Fruit fly (Drosophila melanogaster): ENCODE measurements around the gene CG11050.

CG11050 gene

DNA sequence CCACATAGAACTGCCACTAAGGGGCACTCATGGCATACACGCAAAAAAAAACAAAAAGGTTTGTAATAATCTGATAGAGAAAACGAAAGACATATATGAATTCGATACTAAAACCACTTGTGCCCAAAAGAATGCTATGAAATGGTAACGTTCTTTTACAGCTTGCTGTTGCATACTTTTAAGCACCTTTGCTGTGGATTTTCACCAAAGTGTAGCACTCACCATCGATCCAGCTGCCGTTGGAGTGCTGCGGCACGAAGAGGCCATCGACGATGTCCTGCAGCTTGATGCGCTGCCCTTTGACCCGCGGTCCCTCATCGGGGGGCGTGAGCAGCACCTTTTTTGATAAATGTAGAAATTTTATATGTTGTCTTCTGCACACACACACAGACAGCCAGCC lies 31.8 kb upstream of the CG11050 start:
- TF ChIP-seq CG1620 (GFP tag; optimal IDR thresholded peaks at IDR 0.05) (no peak), kay (GFP tag; ENCODE audit: borderline replicate concordance) (no peak), CG5204 (GFP tag; optimal IDR thresholded peaks at IDR 0.05) (no peak), cnc (optimal IDR thresholded peaks at IDR 0.05) (no peak), Crg-1 (GFP tag; optimal IDR thresholded peaks at IDR 0.05) (no peak)

DNA sequence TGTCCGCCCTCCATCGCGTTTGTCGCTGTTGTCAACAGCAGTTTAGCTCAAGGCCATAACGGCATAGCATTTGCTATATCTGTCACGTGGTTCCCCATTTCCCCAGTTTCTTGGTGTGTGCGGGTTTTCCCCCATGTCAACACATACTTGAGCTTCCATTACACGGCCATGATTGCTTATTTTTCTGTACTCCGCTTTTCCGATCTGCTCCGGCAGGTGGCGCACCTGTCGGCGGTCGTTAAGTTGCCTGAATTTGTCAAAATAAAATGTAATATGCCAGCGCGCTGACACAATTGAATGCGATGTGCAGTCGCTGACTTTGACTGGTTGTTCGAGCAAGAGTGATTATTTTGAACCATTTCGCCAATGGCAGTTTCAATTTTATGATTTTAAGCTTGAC lies 26.5 kb upstream of the CG11050 start:
- TF ChIP-seq cic (GFP tag; optimal IDR thresholded peaks at IDR 0.05), result no peak
- no peak for TF ChIP-seq CG12768 (GFP tag; optimal IDR thresholded peaks at IDR 0.05)
- no peak for TF ChIP-seq cnc (optimal IDR thresholded peaks at IDR 0.05)
- no peak for TF ChIP-seq pad (GFP tag; optimal IDR thresholded peaks at IDR 0.05)
- TF ChIP-seq tj (GFP tag; optimal IDR thresholded peaks at IDR 0.05), result no peak
- no peak for TF ChIP-seq ovo (GFP tag; optimal IDR thresholded peaks at IDR 0.05)
- TF ChIP-seq CG1620 (GFP tag; optimal IDR thresholded peaks at IDR 0.05), result no peak
- no peak for TF ChIP-seq kay (GFP tag; ENCODE audit: borderline replicate concordance)

DNA sequence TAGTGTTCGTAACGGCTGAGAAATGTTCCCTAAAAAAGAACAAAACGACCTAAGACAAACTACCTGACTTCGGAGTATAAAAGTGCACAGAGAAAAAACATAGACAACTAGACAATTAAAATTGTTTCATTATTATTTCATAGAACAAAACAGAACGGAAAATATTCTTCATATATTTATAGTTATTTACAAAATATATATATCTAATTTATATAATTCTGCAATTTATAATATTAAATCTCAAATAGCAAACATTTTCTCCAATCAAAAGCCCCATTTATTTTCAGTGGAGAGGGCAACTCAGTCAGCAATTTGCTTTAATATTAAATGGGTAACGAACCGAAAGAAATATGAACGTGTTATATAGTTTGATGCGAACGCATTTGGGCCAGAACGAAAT lies 15.8 kb upstream of the CG11050 start:
- TF ChIP-seq cnc (optimal IDR thresholded peaks at IDR 0.05) (no peak), tj (GFP tag; optimal IDR thresholded peaks at IDR 0.05) (no peak), CG7045 (GFP tag; optimal IDR thresholded peaks at IDR 0.05) (no peak), CG1620 (GFP tag; optimal IDR thresholded peaks at IDR 0.05) (no peak), Crg-1 (GFP tag; optimal IDR thresholded peaks at IDR 0.05) (no peak), CG14711 (tag; optimal IDR thresholded peaks at IDR 0.05) (no peak), CG11617 (GFP tag; optimal IDR thresholded peaks at IDR 0.05) (no peak), Clk (GFP tag; optimal IDR thresholded peaks at IDR 0.05) (no peak), CG12768 (GFP tag; optimal IDR thresholded peaks at IDR 0.05) (no peak), toe (GFP tag; optimal IDR thresholded peaks at IDR 0.05) (no peak), CG33017 (tag; optimal IDR thresholded peaks at IDR 0.05) (no peak), CG7101 (tag; optimal IDR thresholded peaks at IDR 0.05) (no peak)

DNA sequence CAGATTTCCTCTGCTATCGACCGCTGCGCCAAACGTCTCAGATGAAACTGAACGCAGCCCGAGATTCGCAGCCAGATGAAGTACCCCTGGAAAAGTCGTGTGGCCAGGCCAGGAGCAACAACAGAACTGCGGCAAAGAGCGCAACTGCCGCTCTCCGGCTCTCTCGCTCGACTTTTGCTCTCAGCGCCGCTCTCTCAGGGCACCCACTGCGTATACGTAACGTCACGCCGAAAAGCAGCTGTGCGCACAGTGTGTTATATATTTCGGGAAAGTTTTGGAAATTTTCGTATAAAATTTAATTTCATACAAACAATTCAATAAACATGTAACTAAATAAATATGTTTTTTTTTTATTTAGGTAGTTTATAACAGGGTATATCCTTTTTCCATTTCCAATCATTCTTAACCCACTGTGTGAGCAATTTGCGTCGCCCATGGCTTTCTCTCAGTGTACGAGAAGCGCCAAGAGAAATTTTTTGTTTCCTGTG lies 9.7 kb upstream of the CG11050 start, which contains the start of gene Dpp10:
Gene Dpp10, minus strand, starts transcription at position 51 of the 488 bp plus-strand sequence.
- TF ChIP-seq Mnt (GFP tag; optimal IDR thresholded peaks at IDR 0.05), result peak; percentile 54
- peak; percentile 54 for TF ChIP-seq pad (GFP tag; optimal IDR thresholded peaks at IDR 0.05)
- TF ChIP-seq CG1620 (GFP tag; optimal IDR thresholded peaks at IDR 0.05), result peak; percentile 18
- no peak for TF ChIP-seq bab1 (GFP tag; optimal IDR thresholded peaks at IDR 0.05)
- peak; percentile 40 for TF ChIP-seq tj (GFP tag; optimal IDR thresholded peaks at IDR 0.05)
- TF ChIP-seq CG7045 (GFP tag; optimal IDR thresholded peaks at IDR 0.05), result peak; percentile 92
- peak; percentile 5 for TF ChIP-seq Crg-1 (GFP tag; optimal IDR thresholded peaks at IDR 0.05)
- peak; percentile 82 for TF ChIP-seq CG7101 (tag; optimal IDR thresholded peaks at IDR 0.05)
- no peak for TF ChIP-seq cnc (optimal IDR thresholded peaks at IDR 0.05)
- TF ChIP-seq CG33017 (tag; optimal IDR thresholded peaks at IDR 0.05), result peak; percentile 90
- peak; percentile 77 for TF ChIP-seq Hr96 (GFP tag; optimal IDR thresholded peaks at IDR 0.05)
- peak; percentile 70 for TF ChIP-seq CG11617 (GFP tag; optimal IDR thresholded peaks at IDR 0.05)
- peak; percentile 63 for TF ChIP-seq CG14711 (tag; optimal IDR thresholded peaks at IDR 0.05)
- TF ChIP-seq CG5204 (GFP tag; optimal IDR thresholded peaks at IDR 0.05), result peak; percentile 90
- peak; percentile 84 for TF ChIP-seq Clk (GFP tag; optimal IDR thresholded peaks at IDR 0.05)
- TF ChIP-seq toe (GFP tag; optimal IDR thresholded peaks at IDR 0.05), result peak; percentile 87
- peak; percentile 47 for TF ChIP-seq cic (GFP tag; optimal IDR thresholded peaks at IDR 0.05)
- TF ChIP-seq kay (GFP tag; ENCODE audit: borderline replicate concordance), result peak; percentile 75
- peak; percentile 93 for TF ChIP-seq CG12768 (GFP tag; optimal IDR thresholded peaks at IDR 0.05)
- no peak for TF ChIP-seq ovo (GFP tag; optimal IDR thresholded peaks at IDR 0.05)

DNA sequence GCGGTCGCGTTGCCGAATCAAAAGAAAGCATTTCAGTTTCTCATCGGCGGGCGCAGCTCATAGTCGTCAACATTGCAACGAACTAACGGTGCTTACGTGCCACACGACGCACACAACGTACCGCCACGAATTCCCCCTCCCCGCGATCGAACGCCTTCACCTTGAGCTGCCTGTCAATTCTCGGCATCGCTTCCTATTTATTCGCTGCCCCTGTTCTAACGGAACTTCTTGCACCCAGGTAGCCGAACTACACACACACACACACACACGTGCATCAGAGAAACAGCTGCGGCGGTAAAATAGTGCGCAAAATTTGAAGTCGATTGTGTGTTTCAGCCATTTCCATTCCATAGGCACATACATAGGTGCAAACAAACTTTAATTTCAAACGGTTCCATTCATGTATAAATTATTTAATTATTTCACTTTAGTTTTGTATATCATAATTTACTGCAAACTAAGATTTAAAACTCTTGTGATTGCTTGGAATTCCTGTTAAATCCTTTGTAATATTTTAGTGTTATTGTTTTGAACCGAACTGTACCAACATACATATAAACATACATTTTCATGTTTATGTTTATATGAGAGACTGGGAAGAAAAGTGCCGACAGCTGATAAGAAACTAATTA lies 679 bp downstream of the CG11050 start:
- no peak for TF ChIP-seq CG33017 (tag; optimal IDR thresholded peaks at IDR 0.05)
- TF ChIP-seq Mnt (GFP tag; optimal IDR thresholded peaks at IDR 0.05), result no peak
- TF ChIP-seq CG12768 (GFP tag; optimal IDR thresholded peaks at IDR 0.05), result no peak
- no peak for TF ChIP-seq CG7045 (GFP tag; optimal IDR thresholded peaks at IDR 0.05)
- TF ChIP-seq CG11617 (GFP tag; optimal IDR thresholded peaks at IDR 0.05), result no peak
- no peak for TF ChIP-seq cic (GFP tag; optimal IDR thresholded peaks at IDR 0.05)
- TF ChIP-seq ovo (GFP tag; optimal IDR thresholded peaks at IDR 0.05), result peak; percentile 80

- TF ChIP-seq CG5204 (GFP tag; optimal IDR thresholded peaks at IDR 0.05), result peak; percentile 100
- peak; percentile 100 for TF ChIP-seq tj (GFP tag; optimal IDR thresholded peaks at IDR 0.05)
- peak; percentile 100 for TF ChIP-seq CG33017 (tag; optimal IDR thresholded peaks at IDR 0.05)
- TF ChIP-seq cnc (optimal IDR thresholded peaks at IDR 0.05), result peak in 1 of 2 experiments; percentile 42
- peak; percentile 100 for TF ChIP-seq CG7101 (tag; optimal IDR thresholded peaks at IDR 0.05)
- TF ChIP-seq kay (GFP tag; ENCODE audit: borderline replicate concordance), result peak; percentile 100
- peak; percentile 100 for TF ChIP-seq Mnt (GFP tag; optimal IDR thresholded peaks at IDR 0.05)
- TF ChIP-seq bab1 (GFP tag; optimal IDR thresholded peaks at IDR 0.05), result peak; percentile 100
- TF ChIP-seq ovo (GFP tag; optimal IDR thresholded peaks at IDR 0.05), result peak; percentile 100
- peak; percentile 100 for TF ChIP-seq Hr96 (GFP tag; optimal IDR thresholded peaks at IDR 0.05)
- TF ChIP-seq CG14711 (tag; optimal IDR thresholded peaks at IDR 0.05), result peak; percentile 100
- peak; percentile 100 for TF ChIP-seq cic (GFP tag; optimal IDR thresholded peaks at IDR 0.05)
- TF ChIP-seq CG1620 (GFP tag; optimal IDR thresholded peaks at IDR 0.05), result peak; percentile 100
- TF ChIP-seq Crg-1 (GFP tag; optimal IDR thresholded peaks at IDR 0.05), result peak; percentile 100
- TF ChIP-seq CG7045 (GFP tag; optimal IDR thresholded peaks at IDR 0.05), result peak; percentile 100
- peak; percentile 100 for TF ChIP-seq CG11617 (GFP tag; optimal IDR thresholded peaks at IDR 0.05)
- peak; percentile 100 for TF ChIP-seq toe (GFP tag; optimal IDR thresholded peaks at IDR 0.05)
- TF ChIP-seq CG12768 (GFP tag; optimal IDR thresholded peaks at IDR 0.05), result peak; percentile 100
- peak; percentile 100 for TF ChIP-seq Clk (GFP tag; optimal IDR thresholded peaks at IDR 0.05)
- peak; percentile 98 for TF ChIP-seq pad (GFP tag; optimal IDR thresholded peaks at IDR 0.05)
Observed at dm6 chr2L:6612477-6613004, 1.7 kb downstream of the CG11050 start.

Data from whole organism, adult.